Worm (Caenorhabditis elegans) whole organism, late embryonic: ENCODE measurements around the gene str-94.

Source experiments
- T23F11.4 ChIP-seq: fragments of 200-800 bp; sonication (Bioruptor generic); optimal IDR thresholded peaks from 2 replicates; lab custom pipeline; 2018; ENCODE audit warnings: mild to moderate bottlenecking, missing genetic modification characterization, missing compliant biosample characterization
- ama-1 ChIP-seq: fragments of 150-350 bp; optimal IDR thresholded peaks from 2 replicates; lab custom pipeline; 2014
- ceh-9 ChIP-seq: sonication (generic microtip); optimal IDR thresholded peaks from 2 replicates; lab custom pipeline; 2016; ENCODE audit warnings: mild to moderate bottlenecking, missing genetic modification characterization, inconsistent platforms, missing compliant biosample characterization
- nhr-232 ChIP-seq: sonication (generic microtip); optimal IDR thresholded peaks from 2 replicates; lab custom pipeline; 2016; ENCODE audit warnings: missing genetic modification characterization, missing compliant biosample characterization
- syd-9 ChIP-seq: sonication (generic microtip); optimal IDR thresholded peaks from 2 replicates; lab custom pipeline; 2016; ENCODE audit warnings: mild to moderate bottlenecking, missing genetic modification characterization, moderate library complexity, missing compliant biosample characterization
- unc-55 ChIP-seq: sonication (generic microtip); optimal IDR thresholded peaks from 2 replicates; lab custom pipeline; 2017; ENCODE audit warnings: missing biosample characterization, missing genetic modification reagents, missing genetic modification characterization
- unc-86 ChIP-seq: sonication (generic microtip); optimal IDR thresholded peaks from 2 replicates; lab custom pipeline; 2016; ENCODE audit warnings: missing genetic modification characterization, missing compliant biosample characterization

DNA sequence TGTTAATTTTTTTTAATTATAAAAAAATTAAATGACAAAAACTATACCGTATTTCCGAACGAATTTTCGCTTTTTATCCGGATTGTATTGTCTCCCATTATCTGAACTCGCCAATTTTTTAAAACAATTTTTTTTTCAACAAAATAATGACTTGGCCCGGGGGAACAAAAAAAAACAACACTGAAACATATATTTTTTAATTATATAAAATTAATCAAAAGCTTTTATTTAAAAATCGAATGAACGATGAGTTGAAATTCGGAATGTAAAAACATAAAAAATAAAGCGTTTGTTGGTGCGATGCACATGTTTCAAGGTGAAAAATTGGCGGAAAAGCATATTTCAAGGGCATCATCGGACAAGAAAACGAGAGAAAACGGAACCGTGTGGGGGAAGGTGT, 35.6 kb downstream of the str-94 start, which contains the start of gene mdt-27:
- no peak for TF ChIP-seq unc-55 (GFP tag; lab: Kevin White, UChicago)
- no peak for TF ChIP-seq ama-1 (lab: Kevin White, UChicago)
- TF ChIP-seq unc-86 (tag; lab: Kevin White, UChicago): no peak
- TF ChIP-seq nhr-232: no peak
- no peak for TF ChIP-seq syd-9
- no peak for TF ChIP-seq ceh-9 (tag; lab: Kevin White, UChicago)
- no peak for TF ChIP-seq T23F11.4 (GFP tag; lab: Kevin White, UChicago)
